Fruit fly (Drosophila melanogaster) whole organism, embryonic: ENCODE measurements around the gene gig.

ENCODE experiments used
- Atf6 ChIP-seq: fragments of 200-800 bp; sonication (Bioruptor generic); IDR thresholded peaks from 2 replicates; pipeline ENCODE4 v1.3.6; 2022; ENCODE audit warnings: missing biosample characterization, missing genetic modification characterization
- B-H2 ChIP-seq: fragments of 200-800 bp; sonication (Bioruptor generic); optimal IDR thresholded peaks from 2 replicates; lab custom pipeline; 2018; ENCODE audit warnings: missing biosample characterization, mild to moderate bottlenecking, missing genetic modification characterization
- CG10366 ChIP-seq: fragments of 200-800 bp; sonication (Bioruptor generic); IDR thresholded peaks from 2 replicates; pipeline ENCODE4 v1.3.6; 2022; ENCODE audit warnings: missing biosample characterization, missing genetic modification characterization
- CG11085 ChIP-seq: fragments of 200-800 bp; sonication (Bioruptor generic); IDR thresholded peaks from 2 replicates; pipeline ENCODE4 v1.3.6; 2022; ENCODE audit warnings: missing biosample characterization, missing genetic modification characterization
- CG11456 ChIP-seq: fragments of 200-800 bp; sonication (Bioruptor generic); IDR thresholded peaks from 3 replicates; pipeline ENCODE4 v1.3.6; 2022; ENCODE audit warnings: missing biosample characterization, missing genetic modification characterization
- CG11560 ChIP-seq: fragments of 200-800 bp; sonication (Bioruptor generic); IDR thresholded peaks from 3 replicates; pipeline ENCODE4 v1.3.6; 2022; ENCODE audit warnings: missing biosample characterization, missing genetic modification characterization
- CG12219 ChIP-seq: fragments of 200-800 bp; sonication (Bioruptor generic); optimal IDR thresholded peaks from 3 replicates; lab custom pipeline; 2018; ENCODE audit warnings: missing biosample characterization, mild to moderate bottlenecking, missing genetic modification characterization
- CG12236 ChIP-seq: fragments of 200-800 bp; sonication (Bioruptor generic); optimal IDR thresholded peaks from 2 replicates; lab custom pipeline; 2016; ENCODE audit warnings: missing biosample characterization, missing genetic modification characterization
- CG14860 ChIP-seq: fragments of 200-800 bp; sonication (Bioruptor generic); IDR thresholded peaks from 3 replicates; pipeline ENCODE4 v1.3.6; 2022; ENCODE audit warnings: missing biosample characterization, missing genetic modification characterization; ENCODE audit not compliant: partially characterized antibody
- CG15269 ChIP-seq: fragments of 200-800 bp; sonication (Bioruptor generic); optimal IDR thresholded peaks from 2 replicates; lab custom pipeline; 2018; ENCODE audit warnings: missing biosample characterization, mild to moderate bottlenecking, missing genetic modification characterization, moderate library complexity
- CG15601 ChIP-seq: fragments of 200-800 bp; sonication (Bioruptor generic); optimal IDR thresholded peaks from 3 replicates; lab custom pipeline; 2019; ENCODE audit warnings: missing biosample characterization, mild to moderate bottlenecking, missing genetic modification characterization, moderate library complexity
- CG18599 ChIP-seq: fragments of 200-800 bp; sonication (Bioruptor generic); optimal IDR thresholded peaks from 3 replicates; lab custom pipeline; 2017; ENCODE audit warnings: missing biosample characterization, missing genetic modification characterization, mild to moderate bottlenecking, moderate library complexity, missing genetic modification reagents
- CG2116 ChIP-seq: fragments of 200-800 bp; sonication (Bioruptor generic); optimal IDR thresholded peaks from 3 replicates; lab custom pipeline; 2018; ENCODE audit warnings: missing biosample characterization, mild to moderate bottlenecking, missing genetic modification characterization
- CG2120 ChIP-seq: fragments of 200-800 bp; sonication (Bioruptor generic); optimal IDR thresholded peaks from 3 replicates; lab custom pipeline; 2016; ENCODE audit warnings: missing biosample characterization, missing genetic modification characterization
- CG2875 ChIP-seq: fragments of 200-800 bp; sonication (Bioruptor generic); optimal IDR thresholded peaks from 2 replicates; lab custom pipeline; 2017; ENCODE audit warnings: missing biosample characterization, mild to moderate bottlenecking, missing genetic modification characterization, missing genetic modification reagents
- CG30431 ChIP-seq: fragments of 200-800 bp; sonication (Bioruptor generic); optimal IDR thresholded peaks from 2 replicates; lab custom pipeline; 2017; ENCODE audit warnings: missing biosample characterization, missing genetic modification characterization
- CG3281 ChIP-seq: fragments of 200-800 bp; sonication (Bioruptor generic); optimal IDR thresholded peaks from 3 replicates; lab custom pipeline; 2017; ENCODE audit warnings: missing biosample characterization, mild to moderate bottlenecking, missing genetic modification characterization
- CG5180 ChIP-seq: fragments of 200-800 bp; sonication (Bioruptor generic); optimal IDR thresholded peaks from 3 replicates; lab custom pipeline; 2017; ENCODE audit warnings: missing biosample characterization, missing genetic modification characterization, mild to moderate bottlenecking, moderate library complexity, missing genetic modification reagents
- CG7786 ChIP-seq: fragments of 200-800 bp; sonication (Bioruptor generic); optimal IDR thresholded peaks from 2 replicates; lab custom pipeline; 2016; ENCODE audit warnings: missing biosample characterization, missing genetic modification characterization
- CG7987 ChIP-seq: fragments of 200-800 bp; sonication (Bioruptor generic); optimal IDR thresholded peaks from 2 replicates; lab custom pipeline; 2018; ENCODE audit warnings: missing biosample characterization, mild to moderate bottlenecking, missing genetic modification characterization, moderate library complexity
- CG8388 ChIP-seq: fragments of 200-800 bp; sonication (Bioruptor generic); optimal IDR thresholded peaks from 2 replicates; lab custom pipeline; 2019; ENCODE audit warnings: missing biosample characterization, mild to moderate bottlenecking, missing genetic modification characterization, moderate library complexity
- CG9609 ChIP-seq: fragments of 200-800 bp; sonication (Bioruptor generic); optimal IDR thresholded peaks from 3 replicates; lab custom pipeline; 2016; ENCODE audit warnings: missing biosample characterization, missing genetic modification characterization
- CkIIα-i1 ChIP-seq: fragments of 200-800 bp; sonication (Bioruptor generic); IDR thresholded peaks from 2 replicates; pipeline ENCODE4 v1.3.6; 2022; ENCODE audit warnings: missing biosample characterization, missing genetic modification characterization
- Deaf1 ChIP-seq: fragments of 200-800 bp; optimal IDR thresholded peaks from 3 replicates; lab custom pipeline; 2019; ENCODE audit warnings: missing biosample characterization, mild to moderate bottlenecking, missing genetic modification characterization, moderate library complexity
- Dip3 ChIP-seq: fragments of 200-800 bp; sonication (Bioruptor generic); optimal IDR thresholded peaks from 3 replicates; lab custom pipeline; 2016; ENCODE audit warnings: missing biosample characterization, missing genetic modification characterization
- Eip74EF ChIP-seq, 2 experiments: fragments of 200-800 bp in 1 of 2; fragments of >200 bp in 1 of 2; sonication (Bioruptor generic) in 1 of 2; optimal IDR thresholded peaks; 2 replicates each; lab custom pipeline; 2017 to 2019; ENCODE audit warnings: missing biosample characterization in 2 of 2, missing genetic modification characterization in 2 of 2, mild to moderate bottlenecking in 1 of 2, moderate library complexity in 1 of 2
- HmgZ ChIP-seq: fragments of 200-800 bp; sonication (Bioruptor generic); optimal IDR thresholded peaks from 2 replicates; lab custom pipeline; 2018; ENCODE audit warnings: missing biosample characterization, mild to moderate bottlenecking, missing genetic modification characterization
- Nf-YB ChIP-seq: fragments of 200-800 bp; sonication (Bioruptor generic); optimal IDR thresholded peaks from 3 replicates; lab custom pipeline; 2019; ENCODE audit warnings: missing biosample characterization, mild to moderate bottlenecking, missing genetic modification characterization, moderate library complexity
- Oli ChIP-seq: fragments of 200-800 bp; sonication (Bioruptor generic); optimal IDR thresholded peaks from 2 replicates; lab custom pipeline; 2018; ENCODE audit warnings: missing biosample characterization, mild to moderate bottlenecking, missing genetic modification characterization, moderate library complexity
- PHDP ChIP-seq: fragments of 200-800 bp; sonication (Bioruptor generic); optimal IDR thresholded peaks from 3 replicates; lab custom pipeline; 2018; ENCODE audit warnings: missing biosample characterization, mild to moderate bottlenecking, missing genetic modification characterization, moderate library complexity
- Pdp1 ChIP-seq, 2 experiments: fragments of 200-800 bp; sonication (Bioruptor generic); optimal IDR thresholded peaks; 3 replicates each; lab custom pipeline; 2016; ENCODE audit warnings: missing biosample characterization in 2 of 2, missing genetic modification characterization in 2 of 2, mild to moderate bottlenecking in 1 of 2, moderate library complexity in 1 of 2
- Sox100B ChIP-seq: fragments of 200-800 bp; sonication (Bioruptor generic); optimal IDR thresholded peaks from 3 replicates; lab custom pipeline; 2018; ENCODE audit warnings: missing biosample characterization, mild to moderate bottlenecking, missing genetic modification characterization
- Ssrp ChIP-seq: fragments of 200-800 bp; sonication (Bioruptor generic); optimal IDR thresholded peaks from 2 replicates; lab custom pipeline; 2018; ENCODE audit warnings: missing biosample characterization, mild to moderate bottlenecking, missing genetic modification characterization, moderate library complexity
- Usf ChIP-seq: fragments of 200-800 bp; sonication (Bioruptor generic); optimal IDR thresholded peaks from 2 replicates; lab custom pipeline; 2017; ENCODE audit warnings: missing genotype, missing biosample characterization, missing genetic modification characterization
- ato ChIP-seq: fragments of 200-800 bp; sonication (Bioruptor generic); IDR thresholded peaks from 2 replicates; pipeline ENCODE4 v1.3.6; 2022; ENCODE audit warnings: missing biosample characterization, missing genetic modification characterization; ENCODE audit not compliant: partially characterized antibody
- bab2 ChIP-seq: fragments of 200-800 bp; sonication (Bioruptor generic); optimal IDR thresholded peaks from 2 replicates; lab custom pipeline; 2016; ENCODE audit warnings: missing biosample characterization, missing genetic modification characterization
- ems ChIP-seq: fragments of 200-800 bp; sonication (Bioruptor generic); optimal IDR thresholded peaks from 3 replicates; lab custom pipeline; 2016; ENCODE audit warnings: missing biosample characterization, missing genetic modification characterization
- mirr ChIP-seq: fragments of 200-800 bp; sonication (Bioruptor generic); optimal IDR thresholded peaks from 3 replicates; lab custom pipeline; 2018; ENCODE audit warnings: missing biosample characterization, mild to moderate bottlenecking, missing genetic modification characterization
- mld ChIP-seq: fragments of 200-800 bp; sonication (Bioruptor generic); IDR thresholded peaks from 3 replicates; pipeline ENCODE4 v1.3.6; 2022; ENCODE audit warnings: missing biosample characterization, missing genetic modification characterization; ENCODE audit not compliant: partially characterized antibody
- nmo ChIP-seq: fragments of 200-800 bp; sonication (Bioruptor generic); optimal IDR thresholded peaks from 2 replicates; lab custom pipeline; 2018; ENCODE audit warnings: missing biosample characterization, mild to moderate bottlenecking, missing genetic modification characterization, moderate library complexity
- odd ChIP-seq: fragments of 200-800 bp; sonication (Bioruptor generic); optimal IDR thresholded peaks from 2 replicates; lab custom pipeline; 2017; ENCODE audit warnings: missing biosample characterization, mild to moderate bottlenecking, missing genetic modification characterization
- otp ChIP-seq: fragments of 200-800 bp; sonication (Bioruptor generic); IDR thresholded peaks from 3 replicates; pipeline ENCODE4, ENCODE4 v1.3.6; 2022; ENCODE audit warnings: missing biosample characterization, missing genetic modification characterization
- pum ChIP-seq: fragments of 200-800 bp; sonication (Bioruptor generic); optimal IDR thresholded peaks from 2 replicates; lab custom pipeline; 2016; ENCODE audit warnings: missing biosample characterization, missing genetic modification characterization
- repo ChIP-seq: fragments of 200-800 bp; sonication (Bioruptor generic); optimal IDR thresholded peaks from 2 replicates; lab custom pipeline; 2016; ENCODE audit warnings: missing biosample characterization, missing genetic modification characterization
- scrt ChIP-seq: fragments of 200-800 bp; sonication (Bioruptor generic); optimal IDR thresholded peaks from 2 replicates; lab custom pipeline; 2018; ENCODE audit warnings: missing biosample characterization, mild to moderate bottlenecking, missing genetic modification characterization, moderate library complexity
- sob ChIP-seq: fragments of 200-800 bp; sonication (Bioruptor generic); IDR thresholded peaks from 2 replicates; pipeline ENCODE4 v1.3.6; 2022; ENCODE audit warnings: missing biosample characterization, missing genetic modification characterization
- sug ChIP-seq: fragments of 200-800 bp; optimal IDR thresholded peaks from 2 replicates; lab custom pipeline; 2019; ENCODE audit warnings: missing biosample characterization, mild to moderate bottlenecking, missing genetic modification characterization, moderate library complexity
- vnd ChIP-seq: fragments of 200-800 bp; sonication (Bioruptor generic); IDR thresholded peaks from 3 replicates; pipeline ENCODE4 v1.3.6; 2022; ENCODE audit warnings: missing biosample characterization, missing genetic modification characterization; ENCODE audit not compliant: partially characterized antibody

The gig gene

dm6 chr3L:20185206-20185868 lies 56.4 kb downstream of the gig start:
- TF ChIP-seq CG10366 (GFP tag; lab: Robert Waterston, UW), result peak; percentile 21; the same call in 1 of the 2 replicates
- peak; percentile 29 for TF ChIP-seq odd (GFP tag; lab: Kevin White, UChicago)
- peak; percentile 77 for TF ChIP-seq Oli (tag; lab: Kevin White, UChicago)
- peak; percentile 63 for TF ChIP-seq CG7786
- no peak for TF ChIP-seq repo
- no peak for TF ChIP-seq CG14860
- TF ChIP-seq CG2875, result peak; percentile 31
- peak; percentile 20 for TF ChIP-seq sug
- no peak for TF ChIP-seq vnd (GFP tag; lab: Robert Waterston, UW)
- no peak for TF ChIP-seq CG5180 (GFP tag; lab: Kevin White, UChicago)
- TF ChIP-seq Atf6 (GFP tag; lab: Robert Waterston, UW), result peak; percentile 61
- 0 out of 3 replicates have a peak, but pooled peaks have one; percentile 36 for TF ChIP-seq CG11456
- TF ChIP-seq CG7987, result no peak
- TF ChIP-seq Nf-YB (GFP tag; lab: Kevin White, UChicago), result peak; percentile 0
- TF ChIP-seq CG18599 (GFP tag; lab: Kevin White, UChicago), result peak; percentile 82
- TF ChIP-seq pum (GFP tag; lab: Kevin White, UChicago), result no peak
- peak; percentile 49 for TF ChIP-seq Ssrp (tag; lab: Kevin White, UChicago)
- peak; percentile 63 for TF ChIP-seq Dip3 (GFP tag; lab: Kevin White, UChicago)
- TF ChIP-seq HmgZ (tag; lab: Kevin White, UChicago), result peak; percentile 33
- peak; percentile 63 for TF ChIP-seq PHDP (tag; lab: Kevin White, UChicago)
- TF ChIP-seq scrt (GFP tag; lab: Kevin White, UChicago), result peak; percentile 24
- TF ChIP-seq CG8388 (GFP tag; lab: Kevin White, UChicago), result peak; percentile 12
- TF ChIP-seq sob (GFP tag; lab: Robert Waterston, UW), result peak; percentile 44; the same call in 1 of the 2 replicates
- no peak for TF ChIP-seq CkIIα-i1
- TF ChIP-seq CG2120, result peak; percentile 87
- TF ChIP-seq CG2116 (GFP tag; lab: Kevin White, UChicago), result peak; percentile 37
- no peak for TF ChIP-seq CG11085 (GFP tag; lab: Robert Waterston, UW)
- peak; percentile 98 for TF ChIP-seq Deaf1 (tag; lab: Kevin White, UChicago)
- TF ChIP-seq CG12219 (GFP tag; lab: Kevin White, UChicago), result peak; percentile 39
- no peak for TF ChIP-seq ato
- TF ChIP-seq B-H2, result peak; percentile 18
- TF ChIP-seq mld (GFP tag; lab: Robert Waterston, UW), result no peak
- TF ChIP-seq bab2, result peak; percentile 10
- no peak for TF ChIP-seq CG15601 (tag; lab: Kevin White, UChicago)
- TF ChIP-seq mirr (GFP tag; lab: Kevin White, UChicago), result no peak
- TF ChIP-seq Pdp1 (GFP tag; optimal IDR thresholded peaks at IDR 0.05; lab: Kevin White, UChicago), result peak in 1 of 2 experiments; percentile 32
- TF ChIP-seq nmo (GFP tag; lab: Kevin White, UChicago), result peak; percentile 71
- no peak for TF ChIP-seq CG12236 (GFP tag; lab: Kevin White, UChicago)
- TF ChIP-seq ems (GFP tag; lab: Kevin White, UChicago), result peak; percentile 69
- peak; percentile 62 for TF ChIP-seq CG15269 (tag; lab: Kevin White, UChicago)
- no peak for TF ChIP-seq CG30431
- TF ChIP-seq Usf (GFP tag; lab: Kevin White, UChicago), result peak; percentile 10
- peak; percentile 65 for TF ChIP-seq CG3281 (GFP tag; lab: Kevin White, UChicago)
- no peak for TF ChIP-seq otp (GFP tag; lab: Robert Waterston, UW)
- TF ChIP-seq CG9609 (GFP tag; lab: Kevin White, UChicago), result peak; percentile 50
- TF ChIP-seq CG11560 (tag; lab: Robert Waterston, UW), result no peak
- no peak for TF ChIP-seq Sox100B (GFP tag; lab: Kevin White, UChicago)
- peak in 1 of 2 experiments; percentile 37 for TF ChIP-seq Eip74EF (GFP tag; optimal IDR thresholded peaks at IDR 0.05; lab: Kevin White, UChicago)
